Worm (Caenorhabditis elegans) whole organism, early embryonic: ENCODE results near the gene F26H11.8.

Experiments
- ama-1 ChIP-seq: fragments of 150-350 bp; optimal IDR thresholded peaks from 2 replicates; lab custom pipeline; 2014
- ceh-13 ChIP-seq: fragments of 200-800 bp; sonication (Bioruptor generic); optimal IDR thresholded peaks from 2 replicates; lab custom pipeline; 2018; ENCODE audit warnings: mild to moderate bottlenecking, missing genetic modification characterization, missing compliant biosample characterization
- hmbx-1 ChIP-seq: sonication (generic microtip); optimal IDR thresholded peaks from 2 replicates; lab custom pipeline; 2016; ENCODE audit warnings: mild to moderate bottlenecking, missing genetic modification characterization, missing compliant biosample characterization
- pes-1 ChIP-seq: fragments of 200-800 bp; sonication (Bioruptor generic); IDR thresholded peaks from 2 replicates; pipeline ENCODE4 v1.3.6; 2022; ENCODE audit warnings: missing genetic modification reagents, missing genetic modification characterization, missing compliant biosample characterization

DNA sequence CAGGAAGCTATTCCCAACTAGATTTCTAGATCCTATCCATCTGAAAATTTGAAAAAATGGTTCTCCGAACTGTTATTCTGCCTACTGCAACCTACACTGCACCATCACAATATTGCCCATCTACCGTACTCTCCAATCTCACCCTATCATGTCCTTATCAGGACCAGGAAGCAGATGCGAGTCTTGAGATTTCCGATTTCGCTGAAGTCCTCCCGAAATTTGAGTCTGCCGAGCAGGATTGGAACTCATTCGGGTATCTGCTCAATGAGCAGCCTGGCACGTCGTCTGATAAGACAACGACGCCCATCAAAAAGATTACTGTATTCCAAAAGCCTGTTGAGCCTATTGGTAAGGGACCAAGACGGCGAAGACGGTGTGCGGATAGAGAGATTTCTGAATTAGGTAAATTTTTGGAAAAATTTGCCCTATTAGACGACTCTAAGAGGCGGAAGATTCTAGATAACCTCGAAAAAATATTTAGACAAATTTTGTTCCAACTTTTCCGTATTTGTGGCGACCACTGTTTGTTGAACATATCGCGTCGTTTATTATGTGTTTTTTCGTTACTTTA, 17.3 kb downstream of the F26H11.8 start:
- peak; percentile 98 for TF ChIP-seq ama-1 (lab: Kevin White, UChicago)
- TF ChIP-seq hmbx-1 (tag; lab: Kevin White, UChicago) = no peak
- no peak for TF ChIP-seq pes-1 (GFP tag; lab: Robert Waterston, UW)
- no peak for TF ChIP-seq ceh-13 (GFP tag; lab: Kevin White, UChicago)
